Fruit fly (Drosophila melanogaster) Kc167 (cell line): ENCODE data around the gene Targ1.

Source experiments
- Myc ChIP-seq: fragments of >200 bp; optimal IDR thresholded peaks from 2 replicates; lab custom pipeline; 2017; ENCODE audit warnings: missing external identifiers
- Sin3A ChIP-seq: fragments of >200 bp; optimal IDR thresholded peaks from 2 replicates; lab custom pipeline; 2018; ENCODE audit warnings: missing external identifiers
- h ChIP-seq: fragments of >200 bp; optimal IDR thresholded peaks from 3 replicates; lab custom pipeline; 2018; ENCODE audit warnings: missing external identifiers
- insv ChIP-seq: fragments of >200 bp; optimal IDR thresholded peaks from 3 replicates; lab custom pipeline; 2018; ENCODE audit warnings: missing external identifiers
- psq ChIP-seq: fragments of >200 bp; optimal IDR thresholded peaks from 2 replicates; lab custom pipeline; 2017; ENCODE audit warnings: missing external identifiers
- ttk ChIP-seq: sonication (Bioruptor generic); optimal IDR thresholded peaks from 2 replicates; lab custom pipeline; 2017; ENCODE audit warnings: missing external identifiers

- no peak for TF ChIP-seq insv (lab: Kevin White, UChicago)
- no peak for TF ChIP-seq ttk
- no peak for TF ChIP-seq psq (lab: Kevin White, UChicago)
- TF ChIP-seq h (lab: Kevin White, UChicago), result no peak
- no peak for TF ChIP-seq Myc
- TF ChIP-seq Sin3A (lab: Kevin White, UChicago), result no peak
Observed at dm6 chr3L:21175531-21176271, 27.0 kb downstream of the Targ1 start.
